Fruit fly (Drosophila melanogaster) whole organism, embryonic: Measurements from ENCODE around the gene AlaRS.
A peak's percentile ranks its signal among the peaks of the same experiment; 100 is the strongest.

Source experiments
- Atf6 ChIP-seq: fragments of 200-800 bp; sonication (Bioruptor generic); IDR thresholded peaks from 2 replicates; pipeline ENCODE4 v1.3.6; 2022; ENCODE audit warnings: missing biosample characterization, missing genetic modification characterization
- Blimp-1 ChIP-seq: fragments of 200-800 bp; sonication (Bioruptor generic); optimal IDR thresholded peaks from 3 replicates; lab custom pipeline; 2018; ENCODE audit warnings: missing biosample characterization, missing genetic modification characterization, mild to moderate bottlenecking, moderate library complexity, missing genetic modification reagents
- CG10321 ChIP-seq: fragments of 200-800 bp; sonication (Bioruptor generic); IDR thresholded peaks from 2 replicates; pipeline ENCODE4 v1.3.6; 2022; ENCODE audit warnings: missing biosample characterization, missing genetic modification characterization
- CG10462 ChIP-seq: fragments of 200-800 bp; sonication (Bioruptor generic); optimal IDR thresholded peaks from 2 replicates; lab custom pipeline; 2016; ENCODE audit warnings: missing biosample characterization, missing genetic modification characterization
- CG11696 ChIP-seq: fragments of 200-800 bp; sonication (Bioruptor generic); IDR thresholded peaks from 2 replicates; pipeline ENCODE4 v1.3.6; 2022; ENCODE audit warnings: missing biosample characterization, missing genetic modification characterization
- CG12104 ChIP-seq: fragments of 200-800 bp; sonication (Bioruptor generic); optimal IDR thresholded peaks from 3 replicates; lab custom pipeline; 2016; ENCODE audit warnings: missing biosample characterization, missing genetic modification characterization
- CG12659 ChIP-seq: fragments of 200-800 bp; sonication (Bioruptor generic); optimal IDR thresholded peaks from 3 replicates; lab custom pipeline; 2017; ENCODE audit warnings: mild to moderate bottlenecking, missing biosample characterization, missing genetic modification reagents, missing genetic modification characterization
- CG13287 ChIP-seq: fragments of 200-800 bp; sonication (Bioruptor generic); IDR thresholded peaks from 2 replicates; pipeline ENCODE4 v1.3.6; 2022; ENCODE audit warnings: missing biosample characterization, missing genetic modification characterization; ENCODE audit not compliant: partially characterized antibody
- CG14667 ChIP-seq: fragments of 200-800 bp; sonication (Bioruptor generic); IDR thresholded peaks from 2 replicates; pipeline ENCODE4 v1.3.6; 2022; ENCODE audit warnings: missing biosample characterization, missing genetic modification characterization
- CG14965 ChIP-seq: fragments of 200-800 bp; sonication (Bioruptor generic); optimal IDR thresholded peaks from 2 replicates; lab custom pipeline; 2016; ENCODE audit warnings: missing biosample characterization, missing genetic modification characterization, borderline replicate concordance
- CG15073 ChIP-seq: fragments of 200-800 bp; sonication (Bioruptor generic); optimal IDR thresholded peaks from 2 replicates; lab custom pipeline; 2016; ENCODE audit warnings: missing biosample characterization, missing genetic modification characterization
- CG15601 ChIP-seq: fragments of 200-800 bp; sonication (Bioruptor generic); optimal IDR thresholded peaks from 3 replicates; lab custom pipeline; 2019; ENCODE audit warnings: missing biosample characterization, mild to moderate bottlenecking, missing genetic modification characterization, moderate library complexity
- CG17612 ChIP-seq: fragments of 200-800 bp; sonication (Bioruptor generic); IDR thresholded peaks from 2 replicates; pipeline ENCODE4 v1.3.6; 2022; ENCODE audit warnings: missing biosample characterization, missing genetic modification characterization
- CG18764 ChIP-seq: fragments of 200-800 bp; sonication (Bioruptor generic); optimal IDR thresholded peaks from 3 replicates; lab custom pipeline; 2016; ENCODE audit warnings: missing biosample characterization, missing genetic modification characterization
- CG31388 ChIP-seq: fragments of 200-800 bp; sonication (Bioruptor generic); optimal IDR thresholded peaks from 2 replicates; lab custom pipeline; 2016; ENCODE audit warnings: missing biosample characterization, missing genetic modification characterization
- CG4328 ChIP-seq: fragments of 200-800 bp; sonication (Bioruptor generic); optimal IDR thresholded peaks from 3 replicates; lab custom pipeline; 2017; ENCODE audit warnings: missing biosample characterization, missing genetic modification reagents, missing genetic modification characterization
- CG7372 ChIP-seq: fragments of 200-800 bp; sonication (Bioruptor generic); IDR thresholded peaks from 2 replicates; pipeline ENCODE4 v1.3.6; 2022; ENCODE audit warnings: missing biosample characterization, missing genetic modification characterization
- CG7556 ChIP-seq: fragments of 200-800 bp; sonication (Bioruptor generic); optimal IDR thresholded peaks from 2 replicates; lab custom pipeline; 2017; ENCODE audit warnings: missing biosample characterization, mild to moderate bottlenecking, missing genetic modification characterization
- CG7745 ChIP-seq: fragments of 200-800 bp; sonication (Bioruptor generic); optimal IDR thresholded peaks from 2 replicates; lab custom pipeline; 2018; ENCODE audit warnings: missing biosample characterization, mild to moderate bottlenecking, missing genetic modification characterization, moderate library complexity
- CG8089 ChIP-seq: fragments of 200-800 bp; sonication (Bioruptor generic); optimal IDR thresholded peaks from 3 replicates; lab custom pipeline; 2016; ENCODE audit warnings: missing biosample characterization, missing genetic modification characterization
- CG8388 ChIP-seq: fragments of 200-800 bp; sonication (Bioruptor generic); optimal IDR thresholded peaks from 2 replicates; lab custom pipeline; 2019; ENCODE audit warnings: missing biosample characterization, mild to moderate bottlenecking, missing genetic modification characterization, moderate library complexity
- CG9797 ChIP-seq: fragments of 200-800 bp; sonication (Bioruptor generic); optimal IDR thresholded peaks from 3 replicates; lab custom pipeline; 2018; ENCODE audit warnings: missing biosample characterization, mild to moderate bottlenecking, missing genetic modification characterization
- Camta ChIP-seq: fragments of 200-800 bp; sonication (Bioruptor generic); optimal IDR thresholded peaks from 2 replicates; lab custom pipeline; 2016; ENCODE audit warnings: missing biosample characterization, missing genetic modification characterization
- HLH54F ChIP-seq: fragments of 200-800 bp; sonication (Bioruptor generic); optimal IDR thresholded peaks from 3 replicates; lab custom pipeline; 2016; ENCODE audit warnings: missing biosample characterization, missing genetic modification characterization
- HLHmδ ChIP-seq: fragments of 200-800 bp; sonication (Bioruptor generic); optimal IDR thresholded peaks from 2 replicates; lab custom pipeline; 2018; ENCODE audit warnings: missing biosample characterization, mild to moderate bottlenecking, missing genetic modification characterization, moderate library complexity
- HmgZ ChIP-seq: fragments of 200-800 bp; sonication (Bioruptor generic); optimal IDR thresholded peaks from 2 replicates; lab custom pipeline; 2018; ENCODE audit warnings: missing biosample characterization, mild to moderate bottlenecking, missing genetic modification characterization
- Hmx ChIP-seq: fragments of 200-800 bp; sonication (Bioruptor generic); optimal IDR thresholded peaks from 2 replicates; lab custom pipeline; 2016; ENCODE audit warnings: missing biosample characterization, missing genetic modification characterization
- Nf-YC ChIP-seq: fragments of 200-800 bp; optimal IDR thresholded peaks from 3 replicates; lab custom pipeline; 2019; ENCODE audit warnings: missing biosample characterization, mild to moderate bottlenecking, missing genetic modification characterization, moderate library complexity
- Stat92E ChIP-seq, 3 experiments: fragments of >200 bp in 2 of 3; fragments of 200-800 bp in 1 of 3; sonication (Bioruptor generic) in 1 of 3; optimal IDR thresholded peaks; 2 replicates each; lab custom pipeline; 2017 to 2019; ENCODE audit warnings: missing biosample characterization in 3 of 3, missing genetic modification characterization in 3 of 3, mild to moderate bottlenecking in 1 of 3, moderate library complexity in 1 of 3
- Tbp ChIP-seq: fragments of >200 bp; optimal IDR thresholded peaks from 2 replicates; lab custom pipeline; 2018; ENCODE audit warnings: missing biosample characterization, missing genetic modification characterization
- ap ChIP-seq: fragments of 200-800 bp; sonication (Bioruptor generic); IDR thresholded peaks from 2 replicates; pipeline ENCODE4 v1.3.6; 2022; ENCODE audit warnings: missing biosample characterization, missing genetic modification characterization
- cwo ChIP-seq: fragments of 200-800 bp; sonication (Bioruptor generic); optimal IDR thresholded peaks from 3 replicates; lab custom pipeline; 2017; ENCODE audit warnings: missing biosample characterization, missing genetic modification characterization, mild to moderate bottlenecking, moderate library complexity, missing genetic modification reagents
- dati ChIP-seq: fragments of 200-800 bp; sonication (Bioruptor generic); IDR thresholded peaks from 2 replicates; pipeline ENCODE4 v1.3.6; 2022; ENCODE audit warnings: missing biosample characterization, missing genetic modification characterization
- disco-r ChIP-seq: fragments of 200-800 bp; sonication (Bioruptor generic); optimal IDR thresholded peaks from 2 replicates; lab custom pipeline; 2016; ENCODE audit warnings: missing biosample characterization, missing genetic modification characterization
- dm ChIP-seq: fragments of 200-800 bp; sonication (Bioruptor generic); optimal IDR thresholded peaks from 3 replicates; lab custom pipeline; 2016; ENCODE audit warnings: missing biosample characterization, missing genetic modification characterization
- ewg ChIP-seq: fragments of 200-800 bp; sonication (Bioruptor generic); optimal IDR thresholded peaks from 3 replicates; lab custom pipeline; 2017; ENCODE audit warnings: mild to moderate bottlenecking, missing biosample characterization, missing genetic modification reagents, missing genetic modification characterization
- exex ChIP-seq: fragments of 200-800 bp; sonication (Bioruptor generic); optimal IDR thresholded peaks from 4 replicates; lab custom pipeline; 2018; ENCODE audit warnings: missing biosample characterization, mild to moderate bottlenecking, missing genetic modification characterization, moderate library complexity
- gro ChIP-seq: fragments of 200-800 bp; sonication (Bioruptor generic); optimal IDR thresholded peaks from 2 replicates; lab custom pipeline; 2016; ENCODE audit warnings: missing biosample characterization, missing genetic modification characterization
- gt ChIP-seq: fragments of 200-800 bp; sonication (Bioruptor generic); IDR thresholded peaks from 2 replicates; pipeline ENCODE4 v1.3.6; 2022; ENCODE audit warnings: missing biosample characterization, missing genetic modification characterization
- her ChIP-seq: fragments of 200-800 bp; sonication (Bioruptor generic); optimal IDR thresholded peaks from 2 replicates; lab custom pipeline; 2016; ENCODE audit warnings: missing biosample characterization, missing genetic modification characterization
- hth ChIP-seq: fragments of >200 bp; optimal IDR thresholded peaks from 2 replicates; lab custom pipeline; 2017; ENCODE audit warnings: inconsistent platforms
- inv ChIP-seq: fragments of 200-800 bp; sonication (Bioruptor generic); IDR thresholded peaks from 2 replicates; pipeline ENCODE4 v1.3.6; 2022; ENCODE audit warnings: missing biosample characterization, missing genetic modification characterization; ENCODE audit not compliant: partially characterized antibody
- jigr1 ChIP-seq: fragments of 200-800 bp; sonication (Bioruptor generic); IDR thresholded peaks from 3 replicates; pipeline ENCODE4 v1.3.6; 2022; ENCODE audit warnings: missing biosample characterization, missing genetic modification characterization
- nerfin-2 ChIP-seq: fragments of 200-800 bp; sonication (Bioruptor generic); IDR thresholded peaks from 2 replicates; pipeline ENCODE4 v1.3.6; 2022; ENCODE audit warnings: missing biosample characterization, missing genetic modification characterization; ENCODE audit not compliant: partially characterized antibody
- odd ChIP-seq: fragments of 200-800 bp; sonication (Bioruptor generic); optimal IDR thresholded peaks from 2 replicates; lab custom pipeline; 2017; ENCODE audit warnings: missing biosample characterization, mild to moderate bottlenecking, missing genetic modification characterization
- sna ChIP-seq: fragments of 200-800 bp; sonication (Bioruptor generic); IDR thresholded peaks from 2 replicates; pipeline ENCODE4 v1.3.6; 2022; ENCODE audit warnings: missing biosample characterization, missing genetic modification characterization; ENCODE audit not compliant: partially characterized antibody
- so ChIP-seq: fragments of 200-800 bp; sonication (Bioruptor generic); IDR thresholded peaks from 3 replicates; pipeline ENCODE4 v1.3.6; 2022; ENCODE audit warnings: missing biosample characterization, missing genetic modification characterization
- twi ChIP-seq: fragments of 200-800 bp; optimal IDR thresholded peaks from 2 replicates; lab custom pipeline; 2019; ENCODE audit warnings: missing biosample characterization, mild to moderate bottlenecking, missing genetic modification characterization, moderate library complexity
- vvl ChIP-seq: fragments of 200-800 bp; sonication (Bioruptor generic); IDR thresholded peaks from 2 replicates; pipeline ENCODE4 v1.3.6; 2022; ENCODE audit warnings: missing biosample characterization, missing genetic modification characterization
- zfh1 ChIP-seq: fragments of 200-800 bp; sonication (Bioruptor generic); IDR thresholded peaks from 3 replicates; pipeline ENCODE4 v1.3.6; 2022; ENCODE audit warnings: missing biosample characterization, missing genetic modification characterization
- zfh2 ChIP-seq: fragments of 200-800 bp; sonication (Bioruptor generic); optimal IDR thresholded peaks from 2 replicates; lab custom pipeline; 2016; ENCODE audit warnings: missing biosample characterization, missing genetic modification characterization

The AlaRS gene

DNA sequence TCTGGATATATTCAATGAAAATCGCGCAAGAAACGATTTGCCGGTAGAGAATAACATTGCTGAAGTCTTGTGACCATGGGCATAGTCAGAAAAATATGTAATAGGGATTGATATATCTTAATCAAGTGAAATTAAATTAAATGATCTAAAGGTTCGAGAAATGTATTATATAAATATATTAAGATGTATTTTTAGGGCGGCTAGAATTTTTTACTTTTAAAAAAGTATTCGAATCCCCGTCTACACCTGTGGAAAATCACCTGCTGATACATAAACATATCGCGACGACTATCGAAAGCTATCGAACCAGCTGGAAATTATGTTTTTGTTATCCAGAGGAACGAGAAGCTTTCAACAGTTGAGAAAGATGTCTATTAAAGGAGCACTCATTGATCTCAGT is 4.8 kb downstream of the AlaRS start, which contains the start of the genes CG13390 and CG17294 (continued):
- TF ChIP-seq CG13287 (GFP tag; lab: Robert Waterston, UW) (peak; percentile 91), disco-r (peak; percentile 87), vvl (GFP tag; lab: Robert Waterston, UW) (peak; percentile 100), CG15601 (tag; lab: Kevin White, UChicago) (peak; percentile 99), Blimp-1 (GFP tag; lab: Kevin White, UChicago) (peak; percentile 99), Atf6 (peak; percentile 100), CG8089 (peak; percentile 81), sna (GFP tag; lab: Robert Waterston, UW) (peak; percentile 83), Camta (peak; percentile 96), CG8388 (peak; percentile 99), twi (tag; lab: Kevin White, UChicago) (peak; percentile 99), CG7745 (tag; lab: Kevin White, UChicago) (peak; percentile 89), CG17612 (peak; percentile 99), zfh1 (GFP tag; lab: Robert Waterston, UW) (peak; percentile 100), CG10321 (peak; percentile 90), CG31388 (peak; percentile 99), gt (peak; percentile 99), dati (GFP tag; lab: Robert Waterston, UW) (peak; percentile 98), cwo (GFP tag; lab: Kevin White, UChicago) (peak; percentile 99), CG10462 (GFP tag; lab: Kevin White, UChicago) (peak; percentile 99), ewg (GFP tag; lab: Kevin White, UChicago) (peak; percentile 98), CG9797 (GFP tag; lab: Kevin White, UChicago) (peak; percentile 65), HLH54F (GFP tag; lab: Kevin White, UChicago) (peak; percentile 95), CG11696 (GFP tag; lab: Robert Waterston, UW) (peak; percentile 98), jigr1 (GFP tag; lab: Robert Waterston, UW) (peak; percentile 99), hth (lab: Kevin White, UChicago) (no peak), zfh2 (peak; percentile 95), exex (tag; lab: Kevin White, UChicago) (peak; percentile 98), odd (GFP tag; lab: Kevin White, UChicago) (peak; percentile 99), CG12104 (GFP tag; lab: Kevin White, UChicago) (peak; percentile 99), CG12659 (GFP tag; lab: Kevin White, UChicago) (peak; percentile 100), CG18764 (GFP tag; lab: Kevin White, UChicago) (peak; percentile 99), CG14667 (GFP tag; lab: Robert Waterston, UW) (peak; percentile 99), nerfin-2 (GFP tag; lab: Robert Waterston, UW) (peak; percentile 75; the same call in 1 of the 2 replicates), CG4328 (GFP tag; lab: Kevin White, UChicago) (peak; percentile 99), her (GFP tag; lab: Kevin White, UChicago) (peak; percentile 82), CG15073 (GFP tag; lab: Kevin White, UChicago) (peak; percentile 90), CG14965 (GFP tag; lab: Kevin White, UChicago) (peak; percentile 37), CG7556 (GFP tag; lab: Kevin White, UChicago) (peak; percentile 99), so (peak; percentile 100), ap (GFP tag; lab: Robert Waterston, UW) (peak; percentile 99), CG7372 (peak; percentile 100), Hmx (GFP tag; lab: Kevin White, UChicago) (peak; percentile 85), HLHmδ (no peak), dm (GFP tag; lab: Kevin White, UChicago) (peak; percentile 87), inv (peak; percentile 71; the same call in 1 of the 2 replicates), Nf-YC (peak; percentile 95), Tbp (GFP tag; lab: Kevin White, UChicago) (no peak), gro (GFP tag; lab: Kevin White, UChicago) (peak; percentile 97), Stat92E (GFP tag; optimal IDR thresholded peaks at IDR 0.05; lab: Kevin White, UChicago) (peak in 1 of 3 experiments; percentile 98), HmgZ (tag; lab: Kevin White, UChicago) (peak; percentile 100)
